Worm (Caenorhabditis elegans) whole organism, L4/young adult: Measurements from ENCODE around the gene eif-2Bgamma.

Experiments
- W03F9.2 ChIP-seq: fragments of 150-350 bp; optimal IDR thresholded peaks from 2 replicates; lab custom pipeline; 2014; ENCODE audit warnings: missing biosample characterization, missing genetic modification characterization
- dao-5 ChIP-seq: sonication (generic microtip); optimal IDR thresholded peaks from 2 replicates; lab custom pipeline; 2016; ENCODE audit warnings: missing genotype, missing genetic modification characterization, moderate library complexity, missing compliant biosample characterization
- him-1 ChIP-seq: sonication (generic microtip); optimal IDR thresholded peaks from 2 replicates; lab custom pipeline; 2016; ENCODE audit warnings: missing genotype, missing genetic modification reagents, missing genetic modification characterization, missing compliant biosample characterization

ce11 chrII:7002956-7003357 is 35.5 kb upstream of the eif-2Bgamma start:
- TF ChIP-seq him-1: no peak
- no peak for TF ChIP-seq dao-5 (tag; lab: Kevin White, UChicago)
- no peak for TF ChIP-seq W03F9.2
